Worm (Caenorhabditis elegans): ENCODE results near the gene W03C9.5.

W03C9.5 gene

DNA sequence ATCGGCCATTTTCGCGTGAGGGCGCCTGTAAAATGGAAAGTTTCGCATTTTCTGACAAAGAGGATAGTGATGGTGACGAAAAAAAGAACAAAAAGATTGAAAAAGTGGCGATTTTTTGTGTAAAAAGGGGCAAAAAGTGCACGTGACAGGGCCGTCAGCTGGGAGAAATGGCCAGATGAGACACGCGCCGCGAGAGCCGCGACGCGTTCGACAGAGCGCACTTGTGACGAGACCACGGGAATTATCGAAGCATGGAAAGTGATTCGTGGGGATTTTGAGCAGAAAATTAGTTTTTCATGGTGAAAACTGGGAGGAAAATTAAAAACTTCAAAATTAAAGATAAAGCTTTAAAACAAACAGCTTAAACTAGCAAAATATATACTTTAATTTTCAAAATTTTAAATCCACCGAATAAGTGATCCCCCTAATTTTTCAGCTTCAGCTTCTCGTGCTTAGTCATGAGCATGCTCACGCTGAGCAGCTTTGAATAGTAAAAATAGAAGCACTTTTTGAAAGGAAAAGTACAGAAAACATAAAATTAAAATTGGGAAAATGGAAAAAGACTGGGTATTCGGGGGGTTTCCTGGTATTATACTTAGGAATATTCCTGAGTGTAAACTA is at the start of gene W03C9.5:
TSS of gene W03C9.5 (minus strand) at position 38 of the 621 bp plus-strand sequence.
- no peak for TF ChIP-seq unc-62 (GFP tag; optimal IDR thresholded peaks at IDR 0.05)

DNA sequence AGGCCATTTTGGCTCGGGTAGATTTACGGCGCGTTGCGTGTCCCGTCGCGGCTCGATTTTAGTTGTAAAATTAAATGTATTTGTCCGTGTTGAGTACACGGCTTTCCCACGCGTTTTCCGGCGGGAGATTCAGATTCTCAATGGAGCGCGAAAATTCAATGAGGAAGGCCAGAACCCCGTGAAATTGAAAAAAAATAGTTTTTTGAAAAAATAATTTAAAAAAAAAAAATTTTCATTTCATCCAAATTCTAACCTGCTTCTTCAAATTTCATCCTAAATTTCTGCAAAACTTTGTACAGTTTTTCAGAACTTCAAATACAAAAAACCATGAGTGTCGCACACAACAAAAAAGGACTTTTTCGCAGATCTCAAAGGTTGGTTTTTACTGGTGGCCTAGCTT is 41.4 kb upstream of the W03C9.5 start, which contains the start of gene glb-29:
TSS of gene glb-29 (plus strand) at position 301 of the 400 bp plus-strand sequence.
- no peak for TF ChIP-seq unc-62 (GFP tag; optimal IDR thresholded peaks at IDR 0.05)

DNA sequence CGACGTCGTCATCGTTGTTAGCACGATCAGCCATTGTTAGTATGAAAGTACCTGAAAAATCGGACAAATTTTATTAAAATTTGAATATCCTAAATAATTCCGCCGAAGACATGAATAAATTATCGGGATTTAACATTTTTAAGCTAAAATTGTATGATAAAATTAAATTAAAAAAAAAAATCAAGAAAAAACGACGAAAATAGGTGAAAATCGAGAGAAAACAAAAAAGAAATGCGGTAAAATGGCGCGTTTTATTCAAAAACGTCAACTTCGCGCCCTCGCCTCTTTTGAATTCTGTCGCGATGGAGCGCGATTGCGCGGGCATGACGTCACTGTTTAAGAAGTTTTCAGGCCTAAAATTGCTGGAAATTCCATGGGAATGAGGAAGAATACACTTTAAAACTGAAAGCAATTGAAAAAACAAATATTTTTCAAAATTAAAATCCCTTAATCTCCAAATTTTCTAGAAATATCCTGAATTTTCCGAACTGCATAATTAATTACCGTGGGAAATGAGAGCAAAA is 39.3 kb upstream of the W03C9.5 start, which contains the start of gene mcm-2:
TSS of gene mcm-2 (minus strand) at position 51 of the 524 bp plus-strand sequence.
- no peak for TF ChIP-seq unc-62 (GFP tag; optimal IDR thresholded peaks at IDR 0.05)

DNA sequence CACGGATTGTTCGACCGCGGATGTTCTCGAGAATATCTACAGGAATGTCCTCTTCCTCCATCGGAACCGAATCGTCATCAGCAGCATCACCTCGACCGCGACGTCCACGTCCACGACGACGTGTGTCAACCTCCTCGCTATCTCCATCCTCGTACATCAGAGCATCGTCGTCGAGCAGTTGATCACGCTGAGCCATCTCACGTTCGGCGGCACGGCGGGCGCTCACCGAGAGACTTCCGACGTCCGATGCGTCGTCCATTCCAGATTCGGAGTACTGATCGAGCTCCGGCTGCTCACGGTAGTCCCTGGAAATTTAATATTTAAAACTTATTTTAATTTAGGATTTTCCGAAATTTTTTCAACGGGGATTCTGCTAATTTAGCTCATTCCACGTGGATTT is 38.6 kb upstream of the W03C9.5 start:
- no peak for TF ChIP-seq unc-62 (GFP tag; optimal IDR thresholded peaks at IDR 0.05)

DNA sequence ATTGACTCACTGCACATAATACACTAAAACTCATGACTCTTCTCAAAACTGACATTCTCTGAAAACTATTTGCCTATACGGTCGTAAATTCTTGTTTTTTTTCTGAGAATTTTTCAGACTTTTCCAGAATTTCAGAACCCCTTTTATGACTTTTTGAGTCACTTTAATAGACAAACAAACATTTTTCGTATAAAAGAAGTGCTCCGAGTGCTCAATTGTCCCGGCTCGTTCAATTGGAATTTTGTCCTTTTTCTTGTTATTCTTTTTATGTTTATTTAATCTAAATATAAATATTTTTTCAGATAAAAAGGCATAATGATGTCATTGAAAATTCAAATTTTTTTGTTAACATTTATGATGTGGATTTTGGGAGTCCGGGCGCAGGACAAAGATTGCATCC is 31.6 kb upstream of the W03C9.5 start, which contains the start of gene Y17G7B.23:
TSS of gene Y17G7B.23 (plus strand) at position 301 of the 400 bp plus-strand sequence.
- TF ChIP-seq unc-62 (GFP tag; optimal IDR thresholded peaks at IDR 0.05) = no peak

DNA sequence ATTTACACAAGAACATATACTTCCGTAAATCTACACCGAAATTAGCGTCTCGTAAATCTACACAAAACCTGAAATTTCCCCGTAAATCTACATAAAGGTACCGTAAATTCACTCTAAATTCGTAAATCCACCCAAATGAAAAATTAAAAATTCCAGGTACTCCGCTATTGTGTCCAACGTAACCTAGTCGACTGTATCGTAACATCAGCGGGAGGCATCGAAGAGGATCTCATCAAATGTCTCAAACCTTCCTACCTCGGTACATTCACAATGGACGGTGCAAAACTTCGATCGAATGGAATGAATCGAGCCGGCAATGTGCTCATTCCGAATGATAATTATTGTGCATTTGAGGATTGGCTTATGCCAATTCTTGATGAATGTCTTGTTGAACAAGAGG is 27.6 kb upstream of the W03C9.5 start:
- no peak for TF ChIP-seq unc-62 (GFP tag; optimal IDR thresholded peaks at IDR 0.05)

DNA sequence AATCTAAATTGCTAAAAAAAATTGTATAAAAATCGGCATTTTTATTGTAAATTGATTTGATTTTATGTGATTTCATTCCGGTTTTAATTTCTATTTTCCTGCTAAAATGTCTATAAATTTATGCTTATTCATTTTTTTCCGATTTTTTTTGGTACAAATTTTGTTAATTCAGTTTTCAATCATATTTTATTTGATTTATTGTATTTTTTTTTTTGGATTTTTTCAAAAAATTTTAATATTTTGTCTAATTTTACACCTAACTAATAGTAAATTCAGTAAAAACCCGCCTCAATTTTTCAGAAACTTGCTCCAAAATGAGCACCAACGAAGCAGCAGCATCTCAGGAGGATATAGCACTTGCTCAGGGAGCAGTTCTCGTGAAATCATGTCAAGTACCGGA is 25.4 kb upstream of the W03C9.5 start, which contains the start of gene dhps-1:
TSS of gene dhps-1 (plus strand) at position 301 of the 400 bp plus-strand sequence.
- no peak for TF ChIP-seq unc-62 (GFP tag; optimal IDR thresholded peaks at IDR 0.05)

DNA sequence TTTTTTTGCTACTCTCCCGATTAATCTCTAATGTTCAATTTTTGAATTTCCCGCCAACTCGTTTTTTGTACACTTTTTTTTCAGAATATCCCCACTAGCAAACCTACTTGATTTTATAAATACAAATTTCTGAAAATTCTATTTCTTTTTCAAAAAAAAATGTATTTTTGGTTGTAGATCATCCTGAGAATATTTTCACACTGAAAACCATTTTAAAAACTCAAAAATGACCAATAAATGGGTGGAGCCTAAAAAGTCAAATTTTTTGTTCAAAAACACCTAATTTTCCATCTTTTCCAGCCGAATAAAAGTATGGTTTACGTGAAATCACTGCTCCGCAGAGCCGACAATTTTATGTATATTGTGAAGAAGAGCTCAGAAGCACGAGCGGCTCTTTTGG is 21.4 kb upstream of the W03C9.5 start, which contains the start of gene Y17G7B.3:
TSS of gene Y17G7B.3 (plus strand) at position 301 of the 400 bp plus-strand sequence.
- TF ChIP-seq unc-62 (GFP tag; optimal IDR thresholded peaks at IDR 0.05) = no peak

DNA sequence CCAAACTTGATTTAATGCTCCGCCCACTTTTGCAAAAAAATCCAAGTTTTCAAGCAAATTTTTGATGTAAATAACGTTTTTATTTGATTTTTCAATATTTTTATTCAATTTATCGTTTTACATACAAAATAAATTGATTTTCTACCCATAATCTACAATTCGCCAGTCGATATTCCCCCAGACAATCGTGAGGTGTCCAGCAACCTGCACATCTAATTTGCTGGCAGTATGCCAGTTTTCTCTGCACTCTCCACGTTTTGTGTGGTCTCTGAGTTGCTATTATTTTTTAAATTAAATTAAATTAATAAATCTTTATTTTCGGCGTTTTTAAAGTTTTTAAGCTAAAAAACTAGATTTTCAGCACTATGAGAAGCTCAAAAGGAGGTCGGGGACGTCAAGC is 12.8 kb upstream of the W03C9.5 start:
- TF ChIP-seq unc-62 (GFP tag; optimal IDR thresholded peaks at IDR 0.05) = no peak

DNA sequence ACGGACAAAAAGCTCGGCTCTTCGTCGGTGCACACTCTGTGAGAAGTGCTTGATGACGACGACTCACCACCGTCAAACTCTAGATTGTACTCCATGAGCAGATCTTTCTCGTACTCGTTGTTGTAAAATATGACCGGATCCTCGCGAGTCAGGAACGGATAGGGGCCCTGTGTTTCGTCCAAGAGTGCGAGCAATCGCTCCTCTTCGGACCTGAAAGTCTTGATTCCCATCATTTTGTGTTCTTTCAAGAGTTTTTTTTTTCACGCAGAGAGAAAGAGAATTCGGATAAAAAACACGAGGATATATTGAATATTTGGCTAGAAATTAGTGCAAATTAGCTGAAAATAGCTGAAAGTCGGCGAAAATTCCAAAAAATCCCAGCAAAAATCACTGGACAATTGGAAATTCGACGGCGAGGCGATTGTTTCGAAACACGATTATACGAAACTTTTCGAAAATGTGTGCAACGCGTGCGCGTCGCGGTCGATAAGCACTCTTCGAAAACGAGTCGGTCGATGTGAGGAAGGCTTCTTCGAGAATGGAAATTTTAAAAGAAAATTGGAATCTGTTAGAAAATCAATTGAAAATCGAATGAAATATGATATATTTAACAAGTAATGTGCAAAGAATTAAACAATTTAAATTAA is 12.2 kb upstream of the W03C9.5 start, which contains the start of the genes ash-2 and Y17G7B.20:
TSS of gene ash-2 (plus strand) at position 390 of the 647 bp plus-strand sequence.
TSS of gene Y17G7B.20 (minus strand) at position 396 of the 647 bp plus-strand sequence.
- no peak for TF ChIP-seq unc-62 (GFP tag; optimal IDR thresholded peaks at IDR 0.05)

DNA sequence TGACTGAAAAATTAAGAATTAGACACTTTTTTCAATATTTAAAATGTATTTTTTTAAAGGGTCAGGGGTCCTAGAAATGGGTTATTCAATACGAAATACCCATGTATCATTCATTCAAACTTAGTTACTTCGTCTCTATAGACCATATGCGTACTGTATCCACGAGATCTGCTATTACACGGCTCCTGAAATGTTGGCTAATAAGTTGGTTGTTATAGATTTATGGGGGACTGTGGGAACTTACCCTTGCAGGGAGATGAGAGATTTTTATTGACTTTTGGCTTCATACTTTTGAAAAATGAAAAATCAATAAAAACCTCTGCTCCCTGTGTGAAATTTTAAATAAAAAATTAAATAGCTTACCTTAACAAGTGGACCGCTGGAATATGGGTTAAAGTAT is 11.6 kb upstream of the W03C9.5 start:
- TF ChIP-seq unc-62 (GFP tag; optimal IDR thresholded peaks at IDR 0.05) = no peak

DNA sequence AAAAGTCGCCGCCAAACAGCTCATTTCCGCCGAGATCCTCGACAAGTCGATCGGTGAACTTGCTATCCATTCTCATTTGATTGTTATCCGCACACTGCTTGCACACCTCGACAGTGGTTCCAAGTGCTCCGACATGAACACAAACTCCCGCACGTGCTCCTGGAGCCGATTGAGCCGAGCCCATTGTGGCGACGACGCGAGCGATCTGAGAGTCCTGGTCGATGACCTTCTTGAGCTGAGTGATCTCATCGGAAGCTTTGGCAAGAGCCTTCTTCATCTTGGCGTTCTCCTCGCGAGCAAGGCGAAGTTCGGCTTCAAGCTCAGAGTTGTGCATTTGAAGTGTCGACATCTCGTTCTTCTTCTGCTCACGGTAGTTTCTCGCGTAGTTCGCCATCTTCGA is 11.1 kb upstream of the W03C9.5 start:
- TF ChIP-seq unc-62 (GFP tag; optimal IDR thresholded peaks at IDR 0.05) = no peak

DNA sequence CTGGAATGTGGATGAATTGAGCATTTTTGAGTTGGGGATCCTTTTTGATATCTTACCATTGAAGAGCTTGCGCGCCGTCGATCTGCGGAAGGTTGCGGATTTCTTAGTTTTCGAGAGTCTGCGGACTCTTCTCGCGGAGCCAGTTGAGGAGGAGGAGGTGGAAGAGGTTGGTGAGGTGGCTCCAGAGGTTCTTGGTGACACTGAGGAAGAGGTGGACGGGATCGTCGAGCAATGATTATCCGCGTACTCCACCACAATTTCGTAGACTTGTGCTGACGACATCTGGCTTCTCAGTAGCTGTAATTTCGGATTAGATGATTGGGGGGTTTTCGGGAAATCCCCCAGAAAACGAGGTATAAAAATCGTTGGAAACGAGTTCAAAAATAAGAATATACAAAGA is 10.0 kb upstream of the W03C9.5 start, which contains the start of gene Y17G7B.21:
TSS of gene Y17G7B.21 (minus strand) at position 299 of the 400 bp plus-strand sequence.
- TF ChIP-seq unc-62 (GFP tag; optimal IDR thresholded peaks at IDR 0.05) = no peak

DNA sequence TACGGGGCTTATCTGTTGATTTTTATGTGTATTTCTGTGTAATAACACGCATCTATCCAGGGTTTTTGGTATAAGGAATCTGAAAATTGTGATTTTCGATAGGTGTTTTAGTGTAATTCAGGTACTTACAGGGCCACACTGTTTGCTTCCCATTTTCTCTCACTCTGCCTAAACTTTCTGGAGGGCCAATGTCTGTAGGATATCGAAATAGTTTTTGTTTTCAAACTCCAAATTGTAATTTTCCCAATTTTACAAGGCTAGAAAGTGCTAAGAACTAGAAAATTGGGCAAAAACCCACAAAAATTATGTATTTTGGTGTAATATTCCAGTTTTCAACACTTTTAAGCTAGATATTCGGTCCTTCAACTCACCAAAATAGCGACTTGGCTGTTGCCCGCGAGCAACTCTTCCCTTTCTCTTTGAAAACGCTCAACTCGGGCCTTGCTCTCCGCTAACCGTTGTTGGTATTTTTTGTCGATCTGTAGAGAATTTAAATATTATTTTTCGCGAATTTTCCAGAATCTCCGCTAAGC is 9.4 kb upstream of the W03C9.5 start:
- TF ChIP-seq unc-62 (GFP tag; optimal IDR thresholded peaks at IDR 0.05) = no peak

DNA sequence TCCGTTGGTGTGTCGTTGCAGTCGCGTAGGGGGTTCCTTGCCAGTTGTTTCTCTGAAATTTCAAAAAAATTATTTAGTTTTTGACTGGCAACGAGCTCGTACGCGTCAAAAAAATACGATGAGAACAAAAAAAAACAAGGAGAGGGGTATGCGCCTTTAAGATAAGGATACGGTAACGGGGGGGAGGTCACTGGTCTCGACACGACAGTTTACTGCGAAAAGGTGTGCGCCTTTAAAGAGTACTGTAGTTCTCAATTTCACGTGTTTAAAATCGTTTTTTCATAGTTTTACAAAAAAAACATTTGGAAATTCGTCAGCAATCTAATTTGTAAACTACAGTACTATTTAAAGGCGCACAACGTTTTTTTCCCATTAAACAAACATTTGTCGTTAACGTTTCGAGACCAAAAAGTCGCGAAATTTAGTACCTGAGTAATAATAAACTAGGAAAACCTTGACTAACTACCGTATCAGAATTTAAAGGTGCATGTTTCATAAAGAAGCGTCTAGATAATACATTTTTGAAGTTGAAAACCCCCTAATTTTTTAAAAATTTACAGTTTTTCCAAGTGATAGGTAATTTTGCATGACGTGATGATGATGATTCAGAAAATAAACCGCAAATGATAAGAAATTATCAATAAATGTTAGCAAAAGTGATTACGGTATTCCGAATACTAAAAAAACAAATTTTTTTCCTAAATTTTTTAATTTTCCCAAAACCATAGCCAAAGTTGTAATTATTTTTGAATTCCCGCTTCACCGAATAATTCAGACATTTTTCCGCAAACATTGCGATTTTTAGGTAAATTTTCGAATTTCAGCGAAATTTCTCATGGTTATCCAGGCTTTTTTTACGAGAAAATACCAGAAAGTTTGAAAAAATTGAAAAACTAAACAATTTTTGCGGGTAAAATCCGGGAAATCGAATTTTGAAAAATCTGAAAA is 7.0 kb upstream of the W03C9.5 start:
- TF ChIP-seq unc-62 (GFP tag; optimal IDR thresholded peaks at IDR 0.05) = no peak
